Worm (Caenorhabditis elegans) whole organism, L3 larva: Measurements from ENCODE around the gene hyl-2.

Experiments
- elt-2 ChIP-seq: sonication (generic microtip); optimal IDR thresholded peaks from 2 replicates; lab custom pipeline; 2016; ENCODE audit warnings: missing genetic modification reagents, mild to moderate bottlenecking, missing genetic modification characterization, missing compliant biosample characterization
- fkh-10 ChIP-seq: sonication (generic microtip); optimal IDR thresholded peaks from 2 replicates; lab custom pipeline; 2017; ENCODE audit warnings: missing biosample characterization, missing genetic modification reagents, missing genetic modification characterization
- nhr-237 ChIP-seq: fragments of 150-350 bp; optimal IDR thresholded peaks from 2 replicates; lab custom pipeline; 2014; ENCODE audit warnings: missing biosample characterization, missing genetic modification characterization
- ztf-11 ChIP-seq: fragments of 150-350 bp; optimal IDR thresholded peaks from 2 replicates; lab custom pipeline; 2014; ENCODE audit warnings: missing biosample characterization, missing genetic modification characterization
- ztf-4 ChIP-seq: fragments of 150-350 bp; optimal IDR thresholded peaks from 2 replicates; lab custom pipeline; 2014; ENCODE audit warnings: missing biosample characterization, missing genetic modification characterization

DNA sequence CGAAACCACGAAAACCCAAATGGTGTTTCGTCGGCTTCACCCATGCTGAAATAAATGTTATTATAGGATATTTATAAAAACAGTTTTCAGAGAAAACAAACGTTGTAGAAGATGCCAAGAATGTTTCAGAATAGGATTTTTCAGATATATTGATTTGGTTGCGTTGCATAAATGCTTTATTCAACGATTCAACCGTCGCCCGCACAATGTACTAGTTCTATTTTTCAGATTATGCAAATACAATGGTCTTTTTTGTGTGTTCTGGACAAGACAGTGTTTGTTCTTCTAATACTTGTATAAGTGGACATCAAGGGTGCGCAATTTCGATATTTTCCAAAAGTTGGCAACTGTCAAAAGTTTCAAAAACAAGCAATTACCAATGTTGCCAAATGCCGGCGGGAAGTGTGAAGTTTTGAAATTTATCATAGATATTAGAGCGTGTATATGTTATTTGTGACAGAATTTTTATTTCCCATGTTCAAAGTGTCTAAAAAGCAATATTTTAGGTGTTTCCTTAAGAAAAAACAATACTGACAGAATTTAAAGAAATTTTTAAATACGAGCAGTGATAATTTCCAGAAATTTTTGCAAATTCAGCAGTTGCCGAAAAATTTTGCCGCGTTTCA, 8.0 kb downstream of the hyl-2 start, which contains the start of gene K02G10.5:
- no peak for TF ChIP-seq fkh-10
- TF ChIP-seq nhr-237 (tag; lab: Kevin White, UChicago) = no peak
- no peak for TF ChIP-seq elt-2 (tag; lab: Kevin White, UChicago)
- no peak for TF ChIP-seq ztf-4
- no peak for TF ChIP-seq ztf-11 (tag; lab: Kevin White, UChicago)
